ENCODE assay signal across 1 worm cellular context in the genomic region with DNA sequence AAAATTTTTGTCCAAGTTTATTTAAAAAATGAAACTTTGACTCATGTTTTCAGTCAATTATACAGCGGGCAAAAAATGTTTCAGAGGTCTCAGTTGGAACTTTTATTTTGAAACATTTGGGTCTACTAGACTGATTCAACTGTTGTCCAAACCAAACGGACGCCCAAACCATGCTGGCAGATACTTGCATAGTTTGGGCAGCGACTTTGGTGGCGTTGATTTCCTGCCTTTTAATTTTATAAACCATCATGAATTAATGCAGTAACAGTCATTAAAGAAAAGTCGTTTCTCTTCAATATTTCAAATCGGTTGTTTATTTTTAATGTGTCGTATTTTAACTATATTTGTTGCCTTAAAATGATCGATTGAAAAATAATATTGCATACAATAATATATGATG.
TF ChIP-seq lines count a peak whose summit lies in the region.

No protein-coding gene starts in this region.

TF ChIP-seq in whole organism, young adult, 124 proteins besides CTCF, POLR2A, EP300 and RAD21 (continued from another document):
- TF ChIP-seq lin-40 (tag; optimal IDR thresholded peaks at IDR 0.05; lab: Kevin White, UChicago) (peak; percentile 51), snpc-1.1 (tag; optimal IDR thresholded peaks at IDR 0.05; lab: Kevin White, UChicago; ENCODE audit: insufficient read depth) (no peak), ztf-6 (GFP tag; IDR thresholded peaks at IDR 0.05; lab: Robert Waterston, UW) (no peak), nfya-2 (GFP tag; IDR thresholded peaks at IDR 0.05; lab: Robert Waterston, UW) (no peak), xnd-1 (tag; optimal IDR thresholded peaks at IDR 0.05; lab: Kevin White, UChicago) (no peak), unc-130 (GFP tag; optimal IDR thresholded peaks at IDR 0.05; lab: Kevin White, UChicago) (no peak), ZK185.1 (tag; optimal IDR thresholded peaks at IDR 0.05; lab: Kevin White, UChicago; ENCODE audit: poor library complexity, severe bottlenecking) (peak; percentile 19), madf-6 (GFP tag; IDR thresholded peaks at IDR 0.05; lab: Robert Waterston, UW) (no peak), die-1 (tag; optimal IDR thresholded peaks at IDR 0.05; lab: Kevin White, UChicago) (no peak), attf-6 (GFP tag; IDR thresholded peaks at IDR 0.05; lab: Robert Waterston, UW) (no peak)
TF ChIP-seq in whole organism, young adult: peak in this region for 9.
